Worm (Caenorhabditis elegans): ENCODE measurements around the gene eel-1.

DNA sequence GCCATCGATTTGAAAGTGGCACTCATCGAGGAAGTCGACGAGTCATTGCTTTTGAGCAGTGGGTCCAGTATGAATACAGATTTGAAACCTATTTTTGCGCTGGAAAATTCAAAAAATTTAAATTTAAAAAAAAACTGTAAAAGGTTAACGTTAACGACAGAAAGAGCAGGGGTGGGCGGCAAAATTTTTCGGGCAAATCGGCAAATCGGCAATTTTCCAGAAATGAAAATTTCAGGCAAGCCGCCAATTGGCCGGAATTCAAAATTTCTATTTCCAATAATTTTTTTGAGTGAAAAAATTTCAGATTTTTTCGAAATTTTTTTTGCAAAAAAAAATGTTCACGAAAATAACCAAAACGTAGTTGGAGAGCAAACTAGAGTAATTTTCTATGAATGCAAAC, 36.9 kb upstream of the eel-1 start, which contains the start of gene Y67D8C.9:
- no peak for TF ChIP-seq madf-9 (GFP tag; conservative IDR thresholded peaks at IDR 0.05)
- TF ChIP-seq nhr-237 (tag; optimal IDR thresholded peaks at IDR 0.05), result no peak
- no peak for TF ChIP-seq ama-1 (optimal IDR thresholded peaks at IDR 0.05)
- no peak for TF ChIP-seq fkh-10 (GFP tag; optimal IDR thresholded peaks at IDR 0.05)
- no peak for TF ChIP-seq unc-130 (GFP tag; optimal IDR thresholded peaks at IDR 0.05)
- no peak for TF ChIP-seq tra-1 (GFP tag; IDR thresholded peaks at IDR 0.05)
- no peak for TF ChIP-seq madf-5 (GFP tag; IDR thresholded peaks at IDR 0.05)
- TF ChIP-seq nhr-28 (tag; optimal IDR thresholded peaks at IDR 0.05), result no peak
- TF ChIP-seq hlh-30 (tag; optimal IDR thresholded peaks at IDR 0.05; ENCODE audit: insufficient read depth), result no peak

Measured in whole organism, L4 larva.